Fruit fly (Drosophila melanogaster) whole organism, embryonic: ENCODE results near the gene Nckx30C.

Experiments used
- CG11456 ChIP-seq: fragments of 200-800 bp; sonication (Bioruptor generic); IDR thresholded peaks from 3 replicates; pipeline ENCODE4 v1.3.6; 2022; ENCODE audit warnings: missing biosample characterization, missing genetic modification characterization
- CG13894 ChIP-seq: fragments of 200-800 bp; sonication (Bioruptor generic); optimal IDR thresholded peaks from 3 replicates; lab custom pipeline; 2018; ENCODE audit warnings: missing biosample characterization, mild to moderate bottlenecking, missing genetic modification characterization, moderate library complexity
- CG14441 ChIP-seq: fragments of 200-800 bp; sonication (Bioruptor generic); IDR thresholded peaks from 2 replicates; pipeline ENCODE4 v1.3.6; 2022; ENCODE audit warnings: missing biosample characterization, missing genetic modification characterization
- CG15601 ChIP-seq: fragments of 200-800 bp; sonication (Bioruptor generic); optimal IDR thresholded peaks from 3 replicates; lab custom pipeline; 2019; ENCODE audit warnings: missing biosample characterization, mild to moderate bottlenecking, missing genetic modification characterization, moderate library complexity
- CG16815 ChIP-seq: fragments of 200-800 bp; sonication (Bioruptor generic); optimal IDR thresholded peaks from 3 replicates; lab custom pipeline; 2017; ENCODE audit warnings: missing biosample characterization, mild to moderate bottlenecking, missing genetic modification characterization
- CG17361 ChIP-seq: fragments of 200-800 bp; sonication (Bioruptor generic); IDR thresholded peaks from 3 replicates; pipeline ENCODE4 v1.3.6; 2022; ENCODE audit warnings: missing biosample characterization, missing genetic modification characterization
- CG2889 ChIP-seq: fragments of 200-800 bp; sonication (Bioruptor generic); IDR thresholded peaks from 3 replicates; pipeline ENCODE4 v1.3.6; 2022; ENCODE audit warnings: missing biosample characterization, missing genetic modification characterization
- CG3163 ChIP-seq: fragments of 200-800 bp; sonication (Bioruptor generic); optimal IDR thresholded peaks from 3 replicates; lab custom pipeline; 2016; ENCODE audit warnings: missing biosample characterization, missing genetic modification characterization
- CG32772 ChIP-seq: fragments of 200-800 bp; sonication (Bioruptor generic); IDR thresholded peaks from 2 replicates; pipeline ENCODE4 v1.3.6; 2022; ENCODE audit warnings: missing biosample characterization, missing genetic modification characterization
- CG33213 ChIP-seq: fragments of 200-800 bp; sonication (Bioruptor generic); optimal IDR thresholded peaks from 3 replicates; lab custom pipeline; 2016; ENCODE audit warnings: missing biosample characterization, missing genetic modification characterization
- CG3726 ChIP-seq: fragments of 200-800 bp; sonication (Bioruptor generic); IDR thresholded peaks from 3 replicates; pipeline ENCODE4, ENCODE4 v1.3.6; 2022; ENCODE audit warnings: missing biosample characterization, missing genetic modification characterization
- CG3847 ChIP-seq: fragments of 200-800 bp; sonication (Bioruptor generic); IDR thresholded peaks from 2 replicates; pipeline ENCODE4 v1.3.6; 2022; ENCODE audit warnings: missing biosample characterization, missing genetic modification characterization
- CG5245 ChIP-seq: fragments of 200-800 bp; sonication (Bioruptor generic); optimal IDR thresholded peaks from 3 replicates; lab custom pipeline; 2016; ENCODE audit warnings: missing biosample characterization, missing genetic modification characterization
- CG6175 ChIP-seq: fragments of 200-800 bp; sonication (Bioruptor generic); IDR thresholded peaks from 3 replicates; pipeline ENCODE4 v1.3.6; 2022; ENCODE audit warnings: missing biosample characterization, missing genetic modification characterization
- CG7987 ChIP-seq: fragments of 200-800 bp; sonication (Bioruptor generic); optimal IDR thresholded peaks from 2 replicates; lab custom pipeline; 2018; ENCODE audit warnings: missing biosample characterization, mild to moderate bottlenecking, missing genetic modification characterization, moderate library complexity
- CG9609 ChIP-seq: fragments of 200-800 bp; sonication (Bioruptor generic); optimal IDR thresholded peaks from 3 replicates; lab custom pipeline; 2016; ENCODE audit warnings: missing biosample characterization, missing genetic modification characterization
- CG9797 ChIP-seq: fragments of 200-800 bp; sonication (Bioruptor generic); optimal IDR thresholded peaks from 3 replicates; lab custom pipeline; 2018; ENCODE audit warnings: missing biosample characterization, mild to moderate bottlenecking, missing genetic modification characterization
- CG9876 ChIP-seq: fragments of 200-800 bp; sonication (Bioruptor generic); optimal IDR thresholded peaks from 2 replicates; lab custom pipeline; 2016; ENCODE audit warnings: missing biosample characterization, missing genetic modification characterization
- CTCF ChIP-seq: fragments of 200-800 bp; sonication (Bioruptor generic); optimal IDR thresholded peaks from 2 replicates; lab custom pipeline; 2017; ENCODE audit warnings: missing biosample characterization, mild to moderate bottlenecking, missing genetic modification characterization, moderate library complexity
- Doc2 ChIP-seq: fragments of 200-800 bp; sonication (Bioruptor generic); IDR thresholded peaks from 2 replicates; pipeline ENCODE4 v1.3.6; 2022; ENCODE audit warnings: missing biosample characterization, missing genetic modification characterization
- Fer1 ChIP-seq: fragments of 200-800 bp; sonication (Bioruptor generic); optimal IDR thresholded peaks from 2 replicates; lab custom pipeline; 2017; ENCODE audit warnings: missing biosample characterization, mild to moderate bottlenecking, missing genetic modification characterization
- GATAe ChIP-seq: fragments of 200-800 bp; sonication (Bioruptor generic); conservative IDR thresholded peaks from 2 replicates; pipeline ENCODE4 v1.3.6; 2022; ENCODE audit warnings: missing biosample characterization, missing genetic modification characterization
- HmgZ ChIP-seq: fragments of 200-800 bp; sonication (Bioruptor generic); optimal IDR thresholded peaks from 2 replicates; lab custom pipeline; 2018; ENCODE audit warnings: missing biosample characterization, mild to moderate bottlenecking, missing genetic modification characterization
- Hr78 ChIP-seq, 2 experiments: fragments of 200-800 bp in 1 of 2; fragments of >200 bp in 1 of 2; sonication (Bioruptor generic) in 1 of 2; optimal IDR thresholded peaks; 2 replicates each; lab custom pipeline; 2017 to 2019; ENCODE audit warnings: missing biosample characterization in 2 of 2, missing genetic modification characterization in 2 of 2, mild to moderate bottlenecking in 1 of 2, moderate library complexity in 1 of 2
- Lhr ChIP-seq: fragments of 200-800 bp; sonication (Bioruptor generic); optimal IDR thresholded peaks from 3 replicates; lab custom pipeline; 2017; ENCODE audit warnings: mild to moderate bottlenecking, missing biosample characterization, missing genetic modification reagents, missing genetic modification characterization
- Side ChIP-seq: fragments of 200-800 bp; sonication (Bioruptor generic); optimal IDR thresholded peaks from 2 replicates; lab custom pipeline; 2016; ENCODE audit warnings: missing biosample characterization, missing genetic modification characterization
- Trl ChIP-seq, 3 experiments: fragments of >200 bp in 2 of 3; fragments of 200-800 bp in 1 of 3; sonication (Bioruptor generic) in 1 of 3; optimal IDR thresholded peaks; 2 replicates in 1 of 3; 3 replicates in 2 of 3; lab custom pipeline; 2016 to 2017; ENCODE audit warnings: missing biosample characterization in 1 of 3, missing genetic modification characterization in 1 of 3
- ac ChIP-seq: fragments of 200-800 bp; sonication (Bioruptor generic); optimal IDR thresholded peaks from 3 replicates; lab custom pipeline; 2017; ENCODE audit warnings: missing biosample characterization, mild to moderate bottlenecking, missing genetic modification characterization
- bigmax ChIP-seq: fragments of 200-800 bp; sonication (Bioruptor generic); optimal IDR thresholded peaks from 2 replicates; lab custom pipeline; 2018; ENCODE audit warnings: missing biosample characterization, mild to moderate bottlenecking, missing genetic modification characterization
- chm ChIP-seq: fragments of 200-800 bp; sonication (Bioruptor generic); IDR thresholded peaks from 2 replicates; pipeline ENCODE4 v1.3.6; 2022; ENCODE audit warnings: missing biosample characterization, missing genetic modification characterization
- ci ChIP-seq: fragments of 200-800 bp; sonication (Bioruptor generic); IDR thresholded peaks from 3 replicates; pipeline ENCODE4 v1.3.6; 2022; ENCODE audit warnings: missing biosample characterization, missing genetic modification characterization
- da ChIP-seq: fragments of 200-800 bp; sonication (Bioruptor generic); optimal IDR thresholded peaks from 2 replicates; lab custom pipeline; 2016; ENCODE audit warnings: missing biosample characterization, missing genetic modification characterization
- dati ChIP-seq: fragments of 200-800 bp; sonication (Bioruptor generic); IDR thresholded peaks from 2 replicates; pipeline ENCODE4 v1.3.6; 2022; ENCODE audit warnings: missing biosample characterization, missing genetic modification characterization
- dm ChIP-seq: fragments of 200-800 bp; sonication (Bioruptor generic); optimal IDR thresholded peaks from 3 replicates; lab custom pipeline; 2016; ENCODE audit warnings: missing biosample characterization, missing genetic modification characterization
- ems ChIP-seq: fragments of 200-800 bp; sonication (Bioruptor generic); optimal IDR thresholded peaks from 3 replicates; lab custom pipeline; 2016; ENCODE audit warnings: missing biosample characterization, missing genetic modification characterization
- ftz-f1 ChIP-seq: fragments of 200-800 bp; sonication (Bioruptor generic); optimal IDR thresholded peaks from 2 replicates; lab custom pipeline; 2016; ENCODE audit warnings: missing biosample characterization, missing genetic modification characterization
- kni ChIP-seq: fragments of 200-800 bp; sonication (Bioruptor generic); optimal IDR thresholded peaks from 3 replicates; lab custom pipeline; 2017; ENCODE audit warnings: mild to moderate bottlenecking, missing biosample characterization, missing genetic modification reagents, missing genetic modification characterization
- lbe ChIP-seq: fragments of 200-800 bp; sonication (Bioruptor generic); optimal IDR thresholded peaks from 2 replicates; lab custom pipeline; 2016; ENCODE audit warnings: missing biosample characterization, mild to moderate bottlenecking, missing genetic modification characterization
- peb ChIP-seq: fragments of 200-800 bp; sonication (Bioruptor generic); IDR thresholded peaks from 2 replicates; pipeline ENCODE4 v1.3.6; 2022; ENCODE audit warnings: missing biosample characterization, missing genetic modification characterization
- phol ChIP-seq: fragments of 200-800 bp; sonication (Bioruptor generic); optimal IDR thresholded peaks from 3 replicates; lab custom pipeline; 2018; ENCODE audit warnings: missing biosample characterization, mild to moderate bottlenecking, missing genetic modification characterization, moderate library complexity
- salm ChIP-seq: fragments of 200-800 bp; sonication (Bioruptor generic); optimal IDR thresholded peaks from 2 replicates; lab custom pipeline; 2018; ENCODE audit warnings: missing biosample characterization, mild to moderate bottlenecking, missing genetic modification characterization
- sima ChIP-seq: fragments of 200-800 bp; sonication (Bioruptor generic); optimal IDR thresholded peaks from 2 replicates; lab custom pipeline; 2016; ENCODE audit warnings: missing biosample characterization, missing genetic modification characterization
- slou ChIP-seq: fragments of 200-800 bp; sonication (Bioruptor generic); optimal IDR thresholded peaks from 3 replicates; lab custom pipeline; 2016; ENCODE audit warnings: missing biosample characterization, missing genetic modification characterization
- stc ChIP-seq: fragments of 200-800 bp; sonication (Bioruptor generic); IDR thresholded peaks from 2 replicates; pipeline ENCODE4 v1.3.6; 2022; ENCODE audit warnings: missing biosample characterization, missing genetic modification characterization
- tup ChIP-seq: fragments of 200-800 bp; sonication (Bioruptor generic); optimal IDR thresholded peaks from 2 replicates; lab custom pipeline; 2016; ENCODE audit warnings: missing biosample characterization, mild to moderate bottlenecking, missing genetic modification characterization, moderate library complexity
- tx ChIP-seq: fragments of 200-800 bp; sonication (Bioruptor generic); optimal IDR thresholded peaks from 2 replicates; lab custom pipeline; 2016; ENCODE audit warnings: missing biosample characterization, missing genetic modification characterization
- vfl ChIP-seq: fragments of 200-800 bp; sonication (Bioruptor generic); optimal IDR thresholded peaks from 2 replicates; lab custom pipeline; 2016; ENCODE audit warnings: missing biosample characterization, missing genetic modification characterization
- wor ChIP-seq: fragments of 200-800 bp; sonication (Bioruptor generic); IDR thresholded peaks from 2 replicates; pipeline ENCODE4 v1.3.6; 2022; ENCODE audit warnings: missing biosample characterization, missing genetic modification characterization
- zfh1 ChIP-seq: fragments of 200-800 bp; sonication (Bioruptor generic); IDR thresholded peaks from 3 replicates; pipeline ENCODE4 v1.3.6; 2022; ENCODE audit warnings: missing biosample characterization, missing genetic modification characterization

Nckx30C gene

DNA sequence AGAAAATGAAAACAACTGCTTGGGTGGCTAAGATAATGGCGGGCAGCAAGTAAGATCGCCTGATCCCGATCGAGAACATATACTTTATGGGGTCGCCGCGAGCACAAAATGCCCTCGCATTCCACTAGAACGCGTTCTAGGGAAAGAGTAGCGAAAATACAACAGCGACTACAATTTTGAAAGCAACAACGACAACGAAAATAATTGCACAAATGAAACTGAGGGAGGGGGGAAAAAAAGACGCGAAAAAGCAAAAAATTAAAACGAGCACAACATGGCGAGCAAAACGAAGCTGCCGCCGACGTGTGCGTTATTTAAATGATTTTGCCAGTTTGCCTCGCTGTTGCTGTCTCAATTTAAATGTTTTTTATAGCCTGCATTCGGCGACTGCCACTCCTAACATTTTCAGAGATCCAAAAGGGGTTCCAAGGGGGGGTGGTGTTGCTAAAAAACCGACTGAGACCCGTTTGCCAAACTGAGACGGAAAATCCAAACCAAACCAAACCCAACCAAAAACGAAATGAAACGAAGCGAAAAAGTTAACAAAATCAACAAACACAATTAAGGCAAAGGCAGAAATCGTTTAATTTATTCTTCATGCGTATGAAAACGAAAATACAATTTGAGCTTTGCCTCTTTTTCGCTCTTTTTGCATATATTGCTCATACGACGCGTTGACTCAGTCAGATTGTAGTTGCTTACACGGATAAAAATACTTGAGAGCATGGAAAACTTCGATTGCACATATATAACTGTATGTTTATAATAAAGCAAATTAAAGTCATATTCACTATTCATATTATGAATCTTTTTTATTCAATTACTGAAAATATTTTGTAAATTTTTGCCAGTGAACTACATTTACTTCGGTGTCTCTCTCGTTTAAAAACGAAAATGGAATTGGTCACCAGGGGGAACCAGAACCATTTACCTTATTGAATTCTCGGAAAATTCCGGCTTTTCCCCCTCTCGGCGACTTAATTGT is 53.6 kb downstream of the Nckx30C start (continued):
- TF ChIP-seq CG33213 = no peak
- TF ChIP-seq CG5245 = no peak
- peak in 1 of 2 experiments; percentile 35 for TF ChIP-seq Trl (optimal IDR thresholded peaks at IDR 0.05; lab: Kevin White, UChicago)
- no peak for TF ChIP-seq Trl (GFP tag; optimal IDR thresholded peaks at IDR 0.05; lab: Kevin White, UChicago)
- no peak for TF ChIP-seq Hr78 (GFP tag; optimal IDR thresholded peaks at IDR 0.05; lab: Kevin White, UChicago)
- peak; percentile 59 for TF ChIP-seq CG32772
- TF ChIP-seq Lhr (GFP tag; lab: Kevin White, UChicago) = no peak
- no peak for TF ChIP-seq CTCF (GFP tag; lab: Kevin White, UChicago)
- TF ChIP-seq zfh1 (GFP tag; lab: Robert Waterston, UW) = peak; percentile 33; the same call in 2 of the 3 replicates
- no peak for TF ChIP-seq dati (GFP tag; lab: Robert Waterston, UW)
- peak; percentile 7 for TF ChIP-seq ems
- no peak for TF ChIP-seq CG7987 (GFP tag; lab: Kevin White, UChicago)
- TF ChIP-seq bigmax (GFP tag; lab: Kevin White, UChicago) = no peak
- TF ChIP-seq chm (GFP tag; lab: Robert Waterston, UW) = peak; percentile 75; the same call in 1 of the 2 replicates
- no peak for TF ChIP-seq sima (GFP tag; lab: Kevin White, UChicago)
- TF ChIP-seq tx (GFP tag; lab: Kevin White, UChicago) = no peak
- TF ChIP-seq salm (tag; lab: Kevin White, UChicago) = no peak
- TF ChIP-seq CG11456 (GFP tag; lab: Robert Waterston, UW) = peak; percentile 66; the same call in 1 of the 3 replicates
- TF ChIP-seq lbe = peak; percentile 41
- peak; percentile 33 for TF ChIP-seq phol (tag; lab: Kevin White, UChicago)
- TF ChIP-seq stc (GFP tag; lab: Robert Waterston, UW) = peak; percentile 75
- TF ChIP-seq peb (GFP tag; lab: Robert Waterston, UW) = peak; percentile 9; the same call in 1 of the 2 replicates
- peak; percentile 5 for TF ChIP-seq vfl (GFP tag; lab: Kevin White, UChicago)
- TF ChIP-seq HmgZ (tag; lab: Kevin White, UChicago) = peak; percentile 14
- TF ChIP-seq da (GFP tag; lab: Kevin White, UChicago) = no peak
- TF ChIP-seq CG9876 (GFP tag; lab: Kevin White, UChicago) = no peak
- TF ChIP-seq CG16815 (GFP tag; lab: Kevin White, UChicago) = peak; percentile 2
- peak; percentile 69 for TF ChIP-seq ci (GFP tag; lab: Robert Waterston, UW)
- TF ChIP-seq CG3726 (GFP tag; lab: Robert Waterston, UW) = 0 out of 3 replicates have a peak, but pooled peaks have one; percentile 48
- no peak for TF ChIP-seq CG13894 (tag; lab: Kevin White, UChicago)
- peak; percentile 8; the same call in 2 of the 3 replicates for TF ChIP-seq CG6175 (GFP tag; lab: Robert Waterston, UW)
- no peak for TF ChIP-seq ac (GFP tag; lab: Kevin White, UChicago)
- TF ChIP-seq CG3847 (GFP tag; lab: Robert Waterston, UW) = peak; percentile 78
- no peak for TF ChIP-seq tup (GFP tag; lab: Kevin White, UChicago)
- TF ChIP-seq Fer1 = peak; percentile 58
- peak; percentile 32 for TF ChIP-seq slou (GFP tag; lab: Kevin White, UChicago)
- peak; percentile 58; the same call in 1 of the 3 replicates for TF ChIP-seq CG17361
- no peak for TF ChIP-seq CG3163 (GFP tag; lab: Kevin White, UChicago)
- TF ChIP-seq wor (GFP tag; lab: Robert Waterston, UW) = 0 out of 2 replicates have a peak, but pooled peaks have one; percentile 24
- TF ChIP-seq Doc2 (GFP tag; lab: Robert Waterston, UW) = no peak
- no peak for TF ChIP-seq CG15601 (tag; lab: Kevin White, UChicago)
- TF ChIP-seq kni (GFP tag; lab: Kevin White, UChicago) = no peak
- no peak for TF ChIP-seq ftz-f1
- peak; percentile 83; the same call in 2 of the 3 replicates for TF ChIP-seq CG2889 (GFP tag; lab: Robert Waterston, UW)
- TF ChIP-seq CG14441 (GFP tag; lab: Robert Waterston, UW) = peak; percentile 84
- no peak for TF ChIP-seq CG9609 (GFP tag; lab: Kevin White, UChicago)
- no peak for TF ChIP-seq CG9797 (GFP tag; lab: Kevin White, UChicago)
- no peak; the same call in 1 of the 2 replicates for TF ChIP-seq GATAe (GFP tag; lab: Robert Waterston, UW)
- TF ChIP-seq Side = no peak
- no peak for TF ChIP-seq dm (GFP tag; lab: Kevin White, UChicago)
